Fruit fly (Drosophila melanogaster): Measurements from ENCODE around the gene CG32984.

DNA sequence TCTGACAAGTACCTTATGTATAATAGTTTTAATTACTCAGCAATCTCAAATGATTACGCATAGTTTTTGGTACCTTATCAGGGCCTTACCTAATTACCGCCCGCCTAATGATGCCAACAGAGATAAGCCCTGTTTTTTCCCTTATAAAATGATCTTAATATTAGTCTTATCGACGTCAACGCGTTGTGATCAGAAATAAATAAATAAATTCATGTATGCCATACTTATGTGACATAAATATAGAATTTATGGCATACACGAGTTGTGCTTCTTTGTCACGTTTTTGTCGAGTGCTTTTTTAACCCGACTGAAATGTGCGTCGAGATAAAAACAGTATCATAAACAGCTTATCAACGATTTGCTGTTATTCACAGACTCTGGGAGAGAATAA, 8.4 kb upstream of the CG32984 start:
- TF ChIP-seq EcR (GFP tag; optimal IDR thresholded peaks at IDR 0.05) (no peak), CG17806 (tag; optimal IDR thresholded peaks at IDR 0.05) (no peak), CG8159 (tag; optimal IDR thresholded peaks at IDR 0.05) (no peak), CG4496 (GFP tag; IDR thresholded peaks at IDR 0.05) (no peak), Ets98B (GFP tag; IDR thresholded peaks at IDR 0.05) (no peak), CG13204 (GFP tag; optimal IDR thresholded peaks at IDR 0.05) (no peak), Pif1B (GFP tag; optimal IDR thresholded peaks at IDR 0.05) (no peak), rn (GFP tag; IDR thresholded peaks at IDR 0.05) (no peak), CG15710 (tag; optimal IDR thresholded peaks at IDR 0.05) (no peak), CG34367 (tag; optimal IDR thresholded peaks at IDR 0.05) (no peak), D1 (tag; optimal IDR thresholded peaks at IDR 0.05) (no peak), Snoo (tag; optimal IDR thresholded peaks at IDR 0.05) (no peak)

Data from whole organism, pupa.